Worm (Caenorhabditis elegans) whole organism, midembryonic: ENCODE data around the gene spr-2.

Experiments
- T22C8.4 ChIP-seq: fragments of 200-800 bp; sonication (Bioruptor generic); IDR thresholded peaks from 2 replicates; pipeline ENCODE4 v1.3.6; 2022; ENCODE audit warnings: missing genetic modification characterization, missing compliant biosample characterization
- cog-1 ChIP-seq: sonication (generic microtip); optimal IDR thresholded peaks from 2 replicates; lab custom pipeline; 2016; ENCODE audit warnings: missing genetic modification characterization, missing compliant biosample characterization
- flt-1 ChIP-seq: fragments of 200-800 bp; sonication (Bioruptor generic); IDR thresholded peaks from 2 replicates; pipeline ENCODE4 v1.3.6; 2022; ENCODE audit warnings: missing genetic modification characterization, missing compliant biosample characterization
- klf-2 ChIP-seq: fragments of 200-800 bp; sonication (Bioruptor generic); conservative IDR thresholded peaks from 2 replicates; pipeline ENCODE4 v1.3.6; 2022; ENCODE audit warnings: missing genetic modification reagents, missing genetic modification characterization, missing compliant biosample characterization
- med-1 ChIP-seq: sonication (generic microtip); optimal IDR thresholded peaks from 2 replicates; lab custom pipeline; 2017; ENCODE audit warnings: missing genetic modification characterization, mild to moderate bottlenecking, missing compliant biosample characterization, antibody characterized with exemption, missing genetic modification reagents; ENCODE audit not compliant: insufficient read depth
- ref-1 ChIP-seq: fragments of 200-800 bp; sonication (Bioruptor generic); conservative IDR thresholded peaks from 2 replicates; pipeline ENCODE4 v1.3.6; 2022; ENCODE audit warnings: missing genetic modification reagents, missing genetic modification characterization, missing compliant biosample characterization
- tab-1 ChIP-seq: fragments of 200-800 bp; sonication (Bioruptor generic); IDR thresholded peaks from 2 replicates; pipeline ENCODE4 v1.3.6; 2022; ENCODE audit warnings: missing genetic modification characterization, missing compliant biosample characterization
- ztf-23 ChIP-seq: fragments of 200-800 bp; sonication (Bioruptor generic); IDR thresholded peaks from 2 replicates; pipeline ENCODE4 v1.3.6; 2022; ENCODE audit warnings: missing genetic modification reagents, missing genetic modification characterization, missing compliant biosample characterization
- ztf-29 ChIP-seq: fragments of 200-800 bp; sonication (Bioruptor generic); IDR thresholded peaks from 2 replicates; pipeline ENCODE4 v1.3.6; 2022; ENCODE audit warnings: missing genetic modification reagents, missing genetic modification characterization, missing compliant biosample characterization

ce11 chrIV:8921166-8921565, 29.9 kb downstream of the spr-2 start:
- TF ChIP-seq T22C8.4 (GFP tag; lab: Robert Waterston, UW), result no peak
- no peak for TF ChIP-seq ref-1 (GFP tag; lab: Robert Waterston, UW)
- no peak for TF ChIP-seq flt-1 (GFP tag; lab: Robert Waterston, UW)
- no peak for TF ChIP-seq ztf-23 (GFP tag; lab: Robert Waterston, UW)
- TF ChIP-seq med-1 (GFP tag; lab: Kevin White, UChicago), result no peak
- TF ChIP-seq klf-2 (GFP tag; lab: Robert Waterston, UW), result no peak
- no peak for TF ChIP-seq cog-1 (tag; lab: Kevin White, UChicago)
- TF ChIP-seq ztf-29 (GFP tag; lab: Robert Waterston, UW), result no peak
- TF ChIP-seq tab-1 (GFP tag; lab: Robert Waterston, UW), result no peak
